Worm (Caenorhabditis elegans) whole organism, late embryonic: ENCODE measurements around the gene ascc-1.

Source experiments
- C38D4.7 ChIP-seq: fragments of 200-800 bp; sonication (Bioruptor generic); optimal IDR thresholded peaks from 2 replicates; lab custom pipeline; 2018; ENCODE audit warnings: mild to moderate bottlenecking, missing genetic modification characterization, moderate library complexity, missing compliant biosample characterization
- F13H6.1 ChIP-seq: sonication (generic microtip); optimal IDR thresholded peaks from 2 replicates; lab custom pipeline; 2016; ENCODE audit warnings: missing genetic modification characterization, missing compliant biosample characterization
- K02D7.2 ChIP-seq: sonication (generic microtip); optimal IDR thresholded peaks from 2 replicates; lab custom pipeline; 2017; ENCODE audit warnings: mild to moderate bottlenecking, missing genetic modification characterization, missing compliant biosample characterization
- T23F11.4 ChIP-seq: fragments of 200-800 bp; sonication (Bioruptor generic); optimal IDR thresholded peaks from 2 replicates; lab custom pipeline; 2018; ENCODE audit warnings: mild to moderate bottlenecking, missing genetic modification characterization, missing compliant biosample characterization
- ceh-14 ChIP-seq: sonication (generic microtip); optimal IDR thresholded peaks from 2 replicates; lab custom pipeline; 2016; ENCODE audit warnings: missing genotype, missing genetic modification characterization, missing compliant biosample characterization
- ceh-18 ChIP-seq: sonication (generic microtip); optimal IDR thresholded peaks from 2 replicates; lab custom pipeline; 2016; ENCODE audit warnings: missing genetic modification characterization, missing compliant biosample characterization
- ceh-19 ChIP-seq: fragments of 200-800 bp; sonication (Bioruptor generic); optimal IDR thresholded peaks from 2 replicates; lab custom pipeline; 2018; ENCODE audit warnings: mild to moderate bottlenecking, missing genetic modification characterization, missing compliant biosample characterization
- ceh-31 ChIP-seq: sonication (generic microtip); optimal IDR thresholded peaks from 2 replicates; lab custom pipeline; 2016; ENCODE audit warnings: missing genetic modification characterization, missing compliant biosample characterization
- ceh-45 ChIP-seq: fragments of 200-800 bp; sonication (Bioruptor generic); IDR thresholded peaks from 2 replicates; pipeline ENCODE4 v1.3.6; 2022; ENCODE audit warnings: missing genetic modification reagents, missing genetic modification characterization, missing compliant biosample characterization
- ceh-48 ChIP-seq: sonication (generic microtip); optimal IDR thresholded peaks from 2 replicates; lab custom pipeline; 2016; ENCODE audit warnings: missing genetic modification characterization, inconsistent platforms, missing compliant biosample characterization
- ceh-6 ChIP-seq: fragments of 200-800 bp; sonication (Bioruptor generic); optimal IDR thresholded peaks from 2 replicates; lab custom pipeline; 2018; ENCODE audit warnings: mild to moderate bottlenecking, missing genetic modification characterization, missing compliant biosample characterization
- ceh-9 ChIP-seq: sonication (generic microtip); optimal IDR thresholded peaks from 2 replicates; lab custom pipeline; 2016; ENCODE audit warnings: mild to moderate bottlenecking, missing genetic modification characterization, inconsistent platforms, missing compliant biosample characterization
- dmd-4 ChIP-seq: sonication (generic microtip); optimal IDR thresholded peaks from 2 replicates; lab custom pipeline; 2016; ENCODE audit warnings: borderline replicate concordance, missing genetic modification characterization, missing compliant biosample characterization
- dve-1 ChIP-seq: sonication (generic microtip); optimal IDR thresholded peaks from 2 replicates; lab custom pipeline; 2017; ENCODE audit warnings: antibody characterized with exemption, mild to moderate bottlenecking, missing genetic modification characterization, missing compliant biosample characterization
- elt-4 ChIP-seq: sonication (generic microtip); optimal IDR thresholded peaks from 2 replicates; lab custom pipeline; 2016; ENCODE audit warnings: missing genetic modification characterization, missing compliant biosample characterization
- eyg-1 ChIP-seq: sonication (generic microtip); optimal IDR thresholded peaks from 2 replicates; lab custom pipeline; 2016; ENCODE audit warnings: missing genotype, missing genetic modification characterization, missing compliant biosample characterization
- fkh-6 ChIP-seq: sonication (generic microtip); optimal IDR thresholded peaks from 2 replicates; lab custom pipeline; 2016; ENCODE audit warnings: missing genetic modification characterization, missing compliant biosample characterization
- hlh-13 ChIP-seq: fragments of 200-800 bp; sonication (Bioruptor generic); optimal IDR thresholded peaks from 2 replicates; lab custom pipeline; 2018; ENCODE audit warnings: mild to moderate bottlenecking, missing genetic modification characterization, missing compliant biosample characterization
- hlh-30 ChIP-seq: sonication (generic microtip); optimal IDR thresholded peaks from 2 replicates; lab custom pipeline; 2017; ENCODE audit warnings: antibody characterized with exemption, missing genetic modification characterization, missing compliant biosample characterization; ENCODE audit not compliant: insufficient read depth
- lim-6 ChIP-seq: sonication (generic microtip); optimal IDR thresholded peaks from 2 replicates; lab custom pipeline; 2016; ENCODE audit warnings: missing genetic modification characterization, missing compliant biosample characterization
- lin-11 ChIP-seq: fragments of 200-800 bp; sonication (Bioruptor generic); optimal IDR thresholded peaks from 2 replicates; lab custom pipeline; 2018; ENCODE audit warnings: mild to moderate bottlenecking, missing genetic modification characterization, missing compliant biosample characterization
- mec-3 ChIP-seq: sonication (generic microtip); optimal IDR thresholded peaks from 2 replicates; lab custom pipeline; 2016; ENCODE audit warnings: borderline replicate concordance, missing genetic modification characterization, missing compliant biosample characterization
- nfya-1 ChIP-seq: sonication (generic microtip); optimal IDR thresholded peaks from 2 replicates; lab custom pipeline; 2017; ENCODE audit warnings: missing genetic modification characterization, mild to moderate bottlenecking, missing compliant biosample characterization, antibody characterized with exemption, moderate library complexity
- nhr-11 ChIP-seq: fragments of 150-350 bp; optimal IDR thresholded peaks from 2 replicates; lab custom pipeline; 2014; ENCODE audit warnings: missing biosample characterization, missing genetic modification characterization
- nhr-232 ChIP-seq: sonication (generic microtip); optimal IDR thresholded peaks from 2 replicates; lab custom pipeline; 2016; ENCODE audit warnings: missing genetic modification characterization, missing compliant biosample characterization
- npax-4 ChIP-seq: sonication (generic microtip); optimal IDR thresholded peaks from 2 replicates; lab custom pipeline; 2016; ENCODE audit warnings: missing genetic modification characterization, missing compliant biosample characterization
- pag-3 ChIP-seq: sonication (generic microtip); optimal IDR thresholded peaks from 2 replicates; lab custom pipeline; 2016; ENCODE audit warnings: missing compliant biosample characterization, missing genetic modification characterization, borderline replicate concordance
- pha-2 ChIP-seq: sonication (generic microtip); optimal IDR thresholded peaks from 2 replicates; lab custom pipeline; 2017; ENCODE audit warnings: mild to moderate bottlenecking, missing genetic modification characterization, missing compliant biosample characterization
- pros-1 ChIP-seq: fragments of 150-350 bp; optimal IDR thresholded peaks from 2 replicates; lab custom pipeline; 2014; ENCODE audit warnings: missing biosample characterization, missing genetic modification reagents, missing genetic modification characterization
- ref-2 ChIP-seq: sonication (generic microtip); optimal IDR thresholded peaks from 2 replicates; lab custom pipeline; 2016; ENCODE audit warnings: missing genetic modification characterization, missing compliant biosample characterization
- rnt-1 ChIP-seq: sonication (generic microtip); optimal IDR thresholded peaks from 2 replicates; lab custom pipeline; 2016; ENCODE audit warnings: missing genetic modification characterization, missing compliant biosample characterization
- syd-9 ChIP-seq: sonication (generic microtip); optimal IDR thresholded peaks from 2 replicates; lab custom pipeline; 2016; ENCODE audit warnings: mild to moderate bottlenecking, missing genetic modification characterization, moderate library complexity, missing compliant biosample characterization
- tbx-2 ChIP-seq: sonication (generic microtip); optimal IDR thresholded peaks from 2 replicates; lab custom pipeline; 2016; ENCODE audit warnings: missing genetic modification characterization, missing compliant biosample characterization
- tbx-7 ChIP-seq: sonication (generic microtip); optimal IDR thresholded peaks from 2 replicates; lab custom pipeline; 2016; ENCODE audit warnings: missing genotype, missing genetic modification characterization, missing compliant biosample characterization
- unc-86 ChIP-seq: sonication (generic microtip); optimal IDR thresholded peaks from 2 replicates; lab custom pipeline; 2016; ENCODE audit warnings: missing genetic modification characterization, missing compliant biosample characterization
- ztf-16 ChIP-seq: sonication (generic microtip); optimal IDR thresholded peaks from 2 replicates; lab custom pipeline; 2017; ENCODE audit warnings: missing genetic modification characterization, missing compliant biosample characterization

Gene ascc-1

ce11 chrII:57370-57769, at the start of gene ascc-1:
ascc-1 (plus strand) TSS chrII:57670.
- no peak for TF ChIP-seq ztf-16 (tag; lab: Kevin White, UChicago)
- TF ChIP-seq ceh-48 (tag; lab: Kevin White, UChicago) = no peak
- no peak for TF ChIP-seq ceh-31 (tag; lab: Kevin White, UChicago)
- TF ChIP-seq ceh-14 (tag; lab: Kevin White, UChicago) = no peak

- TF ChIP-seq rnt-1 (no peak), pha-2 (tag; lab: Kevin White, UChicago) (no peak), ceh-19 (GFP tag; lab: Kevin White, UChicago) (no peak), hlh-13 (GFP tag; lab: Kevin White, UChicago) (no peak), eyg-1 (tag; lab: Kevin White, UChicago) (no peak), fkh-6 (tag; lab: Kevin White, UChicago) (no peak), ceh-6 (no peak), pag-3 (tag; lab: Kevin White, UChicago) (no peak), C38D4.7 (GFP tag; lab: Kevin White, UChicago) (no peak), unc-86 (tag; lab: Kevin White, UChicago) (no peak), nfya-1 (no peak), dmd-4 (tag; lab: Kevin White, UChicago) (no peak), lim-6 (tag; lab: Kevin White, UChicago) (no peak)
These were observed 49.3 kb upstream of the ascc-1 start for ce11 chrII:8212-8611.

ce11 chrII:11783-12182, 45.7 kb upstream of the ascc-1 start, which contains the start of gene best-4:
best-4 (minus strand) TSS chrII:11883.
- TF ChIP-seq nhr-11 (tag; lab: Kevin White, UChicago) = no peak
- no peak for TF ChIP-seq elt-4
- TF ChIP-seq ref-2 = no peak
- TF ChIP-seq ceh-18 (tag; lab: Kevin White, UChicago) = no peak
- TF ChIP-seq syd-9 (tag; lab: Kevin White, UChicago) = no peak
- no peak for TF ChIP-seq lim-6 (tag; lab: Kevin White, UChicago)
- no peak for TF ChIP-seq hlh-30
- TF ChIP-seq ceh-9 (tag; lab: Kevin White, UChicago) = no peak
- no peak for TF ChIP-seq nhr-232 (tag; lab: Kevin White, UChicago)
- no peak for TF ChIP-seq lin-11 (tag; lab: Kevin White, UChicago)
- no peak for TF ChIP-seq ceh-45 (GFP tag; lab: Robert Waterston, UW)

ce11 chrII:12685-13084, 44.8 kb upstream of the ascc-1 start, which contains the start of gene best-3:
best-3 (plus strand) TSS chrII:12985.
- no peak for TF ChIP-seq mec-3 (tag; lab: Kevin White, UChicago)
- TF ChIP-seq tbx-2 (tag; lab: Kevin White, UChicago) = no peak
- TF ChIP-seq K02D7.2 (tag; lab: Kevin White, UChicago) = no peak
- no peak for TF ChIP-seq tbx-7 (tag; lab: Kevin White, UChicago)
- TF ChIP-seq fkh-6 (tag; lab: Kevin White, UChicago) = no peak
- no peak for TF ChIP-seq rnt-1
- TF ChIP-seq syd-9 (tag; lab: Kevin White, UChicago) = no peak
- TF ChIP-seq F13H6.1 (tag; lab: Kevin White, UChicago) = no peak
- TF ChIP-seq nhr-11 (tag; lab: Kevin White, UChicago) = no peak
- TF ChIP-seq T23F11.4 (GFP tag; lab: Kevin White, UChicago) = no peak
- TF ChIP-seq npax-4 = no peak
- no peak for TF ChIP-seq ztf-16 (tag; lab: Kevin White, UChicago)
- TF ChIP-seq ceh-19 (GFP tag; lab: Kevin White, UChicago) = no peak
- TF ChIP-seq pros-1 (tag; lab: Kevin White, UChicago) = no peak
- no peak for TF ChIP-seq dve-1 (tag; lab: Kevin White, UChicago)
